Worm (Caenorhabditis elegans): ENCODE data around the gene C16A11.10.

- TF ChIP-seq nhr-90 (tag; optimal IDR thresholded peaks at IDR 0.05), result no peak
- no peak for TF ChIP-seq mxl-1 (tag; optimal IDR thresholded peaks at IDR 0.05)
- no peak for TF ChIP-seq ccch-3 (GFP tag; optimal IDR thresholded peaks at IDR 0.05)
- no peak for TF ChIP-seq unc-130 (GFP tag; optimal IDR thresholded peaks at IDR 0.05)
- TF ChIP-seq attf-5 (GFP tag; optimal IDR thresholded peaks at IDR 0.05), result no peak
- TF ChIP-seq sea-2 (GFP tag; IDR thresholded peaks at IDR 0.05), result no peak
These were observed at the start of gene C16A11.10 for ce11 chrII:4230816-4231435.
